Worm (Caenorhabditis elegans): ENCODE measurements around the gene srp-1.

- TF ChIP-seq ces-1 (GFP tag; optimal IDR thresholded peaks at IDR 0.05) (no peak), ceh-39 (tag; optimal IDR thresholded peaks at IDR 0.05) (no peak), snpc-4 (tag; optimal IDR thresholded peaks at IDR 0.05) (no peak), elt-3 (tag; optimal IDR thresholded peaks at IDR 0.05) (no peak)
These were observed 21.8 kb downstream of the srp-1 start, which contains the start of gene srbc-58 for ce11 chrV:774875-775359.

Data from whole organism, mixed stage, embryonic.